Fruit fly (Drosophila melanogaster) whole organism, pupa: ENCODE measurements around the gene Pcyt2.
A peak's percentile ranks its signal among the peaks of the same experiment; 100 is the strongest.

Experiments used
- CG12605 ChIP-seq: fragments of 200-800 bp; sonication (Bioruptor generic); IDR thresholded peaks from 2 replicates; pipeline ENCODE4 v1.3.6; 2022; ENCODE audit warnings: missing biosample characterization, missing genetic modification characterization
- CG13204 ChIP-seq: fragments of 200-800 bp; sonication (Bioruptor generic); optimal IDR thresholded peaks from 2 replicates; lab custom pipeline; 2018; ENCODE audit warnings: missing biosample characterization, mild to moderate bottlenecking, missing genetic modification characterization, moderate library complexity
- CG15710 ChIP-seq: fragments of 200-800 bp; sonication (Bioruptor generic); optimal IDR thresholded peaks from 2 replicates; lab custom pipeline; 2018; ENCODE audit warnings: missing biosample characterization, mild to moderate bottlenecking, missing genetic modification characterization, moderate library complexity
- CG17806 ChIP-seq: fragments of 200-800 bp; sonication (Bioruptor generic); optimal IDR thresholded peaks from 2 replicates; lab custom pipeline; 2018; ENCODE audit warnings: missing biosample characterization, mild to moderate bottlenecking, missing genetic modification characterization, moderate library complexity
- CG34367 ChIP-seq: fragments of 200-800 bp; sonication (Bioruptor generic); optimal IDR thresholded peaks from 2 replicates; lab custom pipeline; 2018; ENCODE audit warnings: missing biosample characterization, mild to moderate bottlenecking, missing genetic modification characterization
- CG4496 ChIP-seq: fragments of 200-800 bp; sonication (Bioruptor generic); IDR thresholded peaks from 3 replicates; pipeline ENCODE4 v1.3.6; 2022; ENCODE audit warnings: missing biosample characterization, missing genetic modification characterization
- CG8159 ChIP-seq: fragments of 200-800 bp; sonication (Bioruptor generic); optimal IDR thresholded peaks from 3 replicates; lab custom pipeline; 2018; ENCODE audit warnings: missing biosample characterization, mild to moderate bottlenecking, missing genetic modification characterization, moderate library complexity
- CG9948 ChIP-seq: fragments of 200-800 bp; sonication (Bioruptor generic); optimal IDR thresholded peaks from 2 replicates; lab custom pipeline; 2018; ENCODE audit warnings: missing biosample characterization, mild to moderate bottlenecking, missing genetic modification characterization, moderate library complexity
- EcR ChIP-seq: fragments of 200-800 bp; sonication (Bioruptor generic); optimal IDR thresholded peaks from 3 replicates; lab custom pipeline; 2019; ENCODE audit warnings: missing biosample characterization, missing genetic modification characterization, mild to moderate bottlenecking, moderate library complexity, missing genetic modification reagents
- Ets98B ChIP-seq: fragments of 200-800 bp; sonication (Bioruptor generic); IDR thresholded peaks from 2 replicates; pipeline ENCODE4 v1.3.6; 2022; ENCODE audit warnings: missing biosample characterization, missing genetic modification characterization
- Pif1A ChIP-seq: fragments of 200-800 bp; sonication (Bioruptor generic); optimal IDR thresholded peaks from 3 replicates; lab custom pipeline; 2016; ENCODE audit warnings: missing biosample characterization, missing genetic modification characterization
- Pif1B ChIP-seq: fragments of 200-800 bp; sonication (Bioruptor generic); optimal IDR thresholded peaks from 3 replicates; lab custom pipeline; 2016; ENCODE audit warnings: missing biosample characterization, missing genetic modification characterization
- fd96Ca ChIP-seq: fragments of 200-800 bp; sonication (Bioruptor generic); IDR thresholded peaks from 3 replicates; pipeline ENCODE4 v1.3.6; 2022; ENCODE audit warnings: missing biosample characterization, missing genetic modification characterization
- rn ChIP-seq: fragments of 200-800 bp; sonication (Bioruptor generic); IDR thresholded peaks from 2 replicates; pipeline ENCODE4 v1.3.6; 2022; ENCODE audit warnings: missing biosample characterization, missing genetic modification characterization

DNA sequence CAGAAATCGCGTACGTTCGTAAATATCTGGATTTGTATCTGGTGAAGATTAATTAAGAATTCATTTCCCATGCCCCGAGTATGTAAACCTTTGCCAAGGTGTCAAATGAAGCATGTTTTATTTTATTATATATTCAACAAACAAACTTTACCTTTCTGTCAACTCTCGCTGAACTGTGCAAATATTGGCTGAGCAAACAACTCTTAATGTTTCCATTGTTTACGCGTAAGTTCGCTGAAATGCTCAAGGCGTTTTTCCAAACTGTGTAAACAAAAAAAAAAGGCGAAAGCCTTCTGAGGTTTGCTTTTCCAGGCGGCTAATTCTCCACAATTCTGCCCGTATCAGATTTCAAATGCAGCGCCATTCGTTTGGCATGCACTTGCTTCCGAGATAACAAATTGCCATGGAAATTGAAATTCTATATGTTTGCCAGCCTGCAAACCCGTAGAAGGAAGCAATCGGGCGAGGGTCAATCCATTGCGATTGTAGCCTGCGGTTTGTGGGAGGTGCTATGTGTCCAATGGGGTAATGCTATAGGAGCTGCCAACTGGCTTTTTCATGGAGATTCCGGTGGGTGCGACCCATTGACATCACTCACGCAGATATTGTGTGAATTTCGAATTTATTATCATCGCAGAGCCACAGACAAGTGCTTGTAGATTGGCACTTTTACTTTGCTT lies 38.5 kb downstream of the Pcyt2 start:
- TF ChIP-seq EcR (GFP tag; lab: Kevin White, UChicago) (peak; percentile 32), CG9948 (tag; lab: Kevin White, UChicago) (peak; percentile 43), CG34367 (peak; percentile 74), Pif1A (GFP tag; lab: Kevin White, UChicago) (peak; percentile 88), rn (GFP tag; lab: Robert Waterston, UW) (no peak), CG17806 (tag; lab: Kevin White, UChicago) (peak; percentile 51), CG15710 (tag; lab: Kevin White, UChicago) (peak; percentile 74), CG12605 (GFP tag; lab: Robert Waterston, UW) (no peak), CG8159 (peak; percentile 75), CG4496 (GFP tag; lab: Robert Waterston, UW) (peak; percentile 85), CG13204 (GFP tag; lab: Kevin White, UChicago) (peak; percentile 70), Pif1B (GFP tag; lab: Kevin White, UChicago) (peak; percentile 85), Ets98B (GFP tag; lab: Robert Waterston, UW) (peak; percentile 42; the same call in 1 of the 2 replicates), fd96Ca (GFP tag; lab: Robert Waterston, UW) (peak; percentile 70; the same call in 2 of the 3 replicates)
